Worm (Caenorhabditis elegans): ENCODE measurements around the gene pgp-1.

- no peak for TF ChIP-seq swsn-7 (tag; optimal IDR thresholded peaks at IDR 0.05)
- no peak for TF ChIP-seq pag-3 (tag; optimal IDR thresholded peaks at IDR 0.05; ENCODE audit: borderline replicate concordance, insufficient read depth)
- no peak for TF ChIP-seq unc-62 (GFP tag; optimal IDR thresholded peaks at IDR 0.05)
- no peak for TF ChIP-seq egl-13 (tag; optimal IDR thresholded peaks at IDR 0.05)
- no peak for TF ChIP-seq nhr-77 (tag; optimal IDR thresholded peaks at IDR 0.05)
- TF ChIP-seq lsy-2 (tag; optimal IDR thresholded peaks at IDR 0.05) = no peak
- TF ChIP-seq ceh-88 (GFP tag; IDR thresholded peaks at IDR 0.05) = no peak
- no peak for TF ChIP-seq ceh-8 (GFP tag; optimal IDR thresholded peaks at IDR 0.05)
- no peak for TF ChIP-seq elt-2 (tag; optimal IDR thresholded peaks at IDR 0.05)
- no peak for TF ChIP-seq dsc-1 (tag; optimal IDR thresholded peaks at IDR 0.05)
- TF ChIP-seq nhr-76 (tag; optimal IDR thresholded peaks at IDR 0.05) = no peak
- no peak for TF ChIP-seq nhr-11 (tag; optimal IDR thresholded peaks at IDR 0.05)
Measured at ce11 chrIV:12560568-12560967, 38.4 kb downstream of the pgp-1 start, which contains the start of gene snb-7.
